Fruit fly (Drosophila melanogaster) whole organism, prepupa: Measurements from ENCODE around the gene Rok.

Experiments used
- Blimp-1 ChIP-seq: fragments of 200-800 bp; sonication (Bioruptor generic); optimal IDR thresholded peaks from 3 replicates; lab custom pipeline; 2017; ENCODE audit warnings: missing biosample characterization, missing genetic modification characterization, mild to moderate bottlenecking, moderate library complexity, missing genetic modification reagents
- CG11762 ChIP-seq: fragments of 200-800 bp; sonication (Bioruptor generic); optimal IDR thresholded peaks from 3 replicates; lab custom pipeline; 2016; ENCODE audit warnings: missing biosample characterization, missing genetic modification characterization; ENCODE audit not compliant: insufficient read depth
- Lpt ChIP-seq: fragments of 200-800 bp; sonication (Bioruptor generic); optimal IDR thresholded peaks from 3 replicates; lab custom pipeline; 2016; ENCODE audit warnings: missing biosample characterization, missing genetic modification characterization
- svp ChIP-seq: fragments of 200-800 bp; sonication (Bioruptor generic); peaks from one replicate; lab custom pipeline; 2016; ENCODE audit warnings: missing biosample characterization, missing genetic modification characterization

dm6 chrX:16582145-16582544 is 55.1 kb downstream of the Rok start:
- TF ChIP-seq svp (GFP tag; lab: Kevin White, UChicago) (no peak), CG11762 (GFP tag; lab: Kevin White, UChicago) (no peak), Blimp-1 (GFP tag; lab: Kevin White, UChicago) (no peak), Lpt (GFP tag; lab: Kevin White, UChicago) (no peak)
